Fruit fly (Drosophila melanogaster): ENCODE measurements around the gene ppk18.

The ppk18 gene

dm6 chr2L:9766758-9767157 is 4.0 kb downstream of the ppk18 start, which contains the start of gene CG4017:
Gene CG4017, plus strand, starts transcription at chr2L:9767058.
- TF ChIP-seq usp (GFP tag; optimal IDR thresholded peaks at IDR 0.05) = no peak
- TF ChIP-seq Dll (optimal IDR thresholded peaks at IDR 0.05) = no peak
- no peak for TF ChIP-seq EcR (GFP tag; optimal IDR thresholded peaks at IDR 0.05)
- no peak for TF ChIP-seq pan (optimal IDR thresholded peaks at IDR 0.05)
- TF ChIP-seq psq (optimal IDR thresholded peaks at IDR 0.05) = no peak
- TF ChIP-seq CG8478 (optimal IDR thresholded peaks at IDR 0.05) = no peak

dm6 chr2L:9763212-9763869 is 7.5 kb downstream of the ppk18 start, which contains the start of the genes Taf11 and und:
Gene Taf11, minus strand, starts transcription at chr2L:9763262.
Gene und, plus strand, starts transcription at chr2L:9763369.
- TF ChIP-seq Dll (optimal IDR thresholded peaks at IDR 0.05) (no peak), EcR (GFP tag; optimal IDR thresholded peaks at IDR 0.05) (peak in 1 of 2 experiments; percentile 95), pan (optimal IDR thresholded peaks at IDR 0.05) (no peak), psq (optimal IDR thresholded peaks at IDR 0.05) (no peak), CG8478 (optimal IDR thresholded peaks at IDR 0.05) (no peak), usp (GFP tag; optimal IDR thresholded peaks at IDR 0.05) (no peak)

- TF ChIP-seq pan (optimal IDR thresholded peaks at IDR 0.05) (no peak), usp (GFP tag; optimal IDR thresholded peaks at IDR 0.05) (no peak), EcR (GFP tag; optimal IDR thresholded peaks at IDR 0.05) (no peak), CG8478 (optimal IDR thresholded peaks at IDR 0.05) (no peak), Dll (optimal IDR thresholded peaks at IDR 0.05) (no peak), psq (optimal IDR thresholded peaks at IDR 0.05) (no peak)
Observed at dm6 chr2L:9758856-9759255, 11.9 kb downstream of the ppk18 start.

dm6 chr2L:9757990-9758814 is 12.6 kb downstream of the ppk18 start, which contains the start of gene zf30C:
Gene zf30C, plus strand, starts transcription at chr2L:9758342.
- no peak for TF ChIP-seq usp (GFP tag; optimal IDR thresholded peaks at IDR 0.05)

- TF ChIP-seq CG8478 (optimal IDR thresholded peaks at IDR 0.05) (no peak), pan (optimal IDR thresholded peaks at IDR 0.05) (no peak), usp (GFP tag; optimal IDR thresholded peaks at IDR 0.05) (no peak), psq (optimal IDR thresholded peaks at IDR 0.05) (no peak)
Observed at dm6 chr2L:9754817-9755216, 16.0 kb downstream of the ppk18 start.

- TF ChIP-seq CG8478 (optimal IDR thresholded peaks at IDR 0.05) = no peak
- no peak for TF ChIP-seq Dll (optimal IDR thresholded peaks at IDR 0.05)
- no peak for TF ChIP-seq usp (GFP tag; optimal IDR thresholded peaks at IDR 0.05)
- no peak for TF ChIP-seq EcR (GFP tag; optimal IDR thresholded peaks at IDR 0.05)
- no peak for TF ChIP-seq psq (optimal IDR thresholded peaks at IDR 0.05)
- no peak for TF ChIP-seq pan (optimal IDR thresholded peaks at IDR 0.05)
Observed at dm6 chr2L:9753357-9753756, 17.4 kb downstream of the ppk18 start.

- TF ChIP-seq Dll (optimal IDR thresholded peaks at IDR 0.05) (no peak), pan (optimal IDR thresholded peaks at IDR 0.05) (no peak), EcR (GFP tag; optimal IDR thresholded peaks at IDR 0.05) (no peak), CG8478 (optimal IDR thresholded peaks at IDR 0.05) (no peak), psq (optimal IDR thresholded peaks at IDR 0.05) (no peak), usp (GFP tag; optimal IDR thresholded peaks at IDR 0.05) (no peak)
Observed at dm6 chr2L:9749745-9750144, 21.1 kb downstream of the ppk18 start, which contains the start of gene Cyp4e3. Gene Cyp4e3, minus strand, starts transcription at chr2L:9750071.

- TF ChIP-seq CG8478 (optimal IDR thresholded peaks at IDR 0.05) (no peak), psq (optimal IDR thresholded peaks at IDR 0.05) (no peak), pan (optimal IDR thresholded peaks at IDR 0.05) (no peak), Dll (optimal IDR thresholded peaks at IDR 0.05) (no peak), EcR (GFP tag; optimal IDR thresholded peaks at IDR 0.05) (no peak), usp (GFP tag; optimal IDR thresholded peaks at IDR 0.05) (no peak)
Observed at dm6 chr2L:9746236-9747225, 24.3 kb downstream of the ppk18 start, which contains the start of gene Nckx30C. Gene Nckx30C, minus strand, starts transcription at chr2L:9746495.

- TF ChIP-seq psq (optimal IDR thresholded peaks at IDR 0.05) = no peak
- TF ChIP-seq usp (GFP tag; optimal IDR thresholded peaks at IDR 0.05) = no peak
- no peak for TF ChIP-seq CG8478 (optimal IDR thresholded peaks at IDR 0.05)
- TF ChIP-seq pan (optimal IDR thresholded peaks at IDR 0.05) = no peak
- TF ChIP-seq Dll (optimal IDR thresholded peaks at IDR 0.05) = no peak
- TF ChIP-seq EcR (GFP tag; optimal IDR thresholded peaks at IDR 0.05) = no peak
Observed at dm6 chr2L:9744634-9745033, 26.2 kb downstream of the ppk18 start.

- no peak for TF ChIP-seq usp (GFP tag; optimal IDR thresholded peaks at IDR 0.05)
- no peak for TF ChIP-seq CG8478 (optimal IDR thresholded peaks at IDR 0.05)
- no peak for TF ChIP-seq psq (optimal IDR thresholded peaks at IDR 0.05)
- no peak for TF ChIP-seq EcR (GFP tag; optimal IDR thresholded peaks at IDR 0.05)
- no peak for TF ChIP-seq Dll (optimal IDR thresholded peaks at IDR 0.05)
- TF ChIP-seq pan (optimal IDR thresholded peaks at IDR 0.05) = no peak
Observed at dm6 chr2L:9743823-9744222, 27.0 kb downstream of the ppk18 start.

- no peak for TF ChIP-seq EcR (GFP tag; optimal IDR thresholded peaks at IDR 0.05)
- no peak for TF ChIP-seq usp (GFP tag; optimal IDR thresholded peaks at IDR 0.05)
- TF ChIP-seq Dll (optimal IDR thresholded peaks at IDR 0.05) = no peak
Observed at dm6 chr2L:9739685-9740084, 31.1 kb downstream of the ppk18 start.

Measured in whole organism.